Fruit fly (Drosophila melanogaster): ENCODE results near the gene NFAT.

The NFAT gene

DNA sequence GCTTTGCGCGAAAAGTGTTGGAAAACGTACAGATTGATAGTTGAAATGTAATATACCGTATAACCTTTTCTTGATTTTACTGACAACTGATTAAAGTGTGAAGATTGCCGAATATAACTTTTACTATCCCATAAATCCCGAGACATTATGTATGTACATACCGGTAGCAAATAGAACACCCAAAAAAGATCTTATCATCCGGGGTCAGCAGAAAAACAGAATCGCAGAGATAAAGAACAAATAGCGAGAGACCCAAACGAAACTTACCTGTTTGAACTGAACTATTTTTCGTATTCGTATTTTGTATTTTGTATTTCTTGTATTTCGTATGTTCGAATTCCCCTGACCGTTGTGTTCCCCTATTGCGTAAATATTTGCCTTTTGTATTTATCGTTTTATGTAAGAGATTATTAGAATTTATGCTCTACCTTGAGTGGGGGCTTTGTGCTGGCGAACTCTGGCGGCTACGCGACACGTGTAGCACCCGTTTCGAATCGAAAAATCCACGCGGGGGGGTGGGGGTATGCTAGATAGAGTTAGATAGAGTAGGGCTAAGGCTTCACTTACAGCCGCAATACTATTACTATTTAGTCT, 8.8 kb downstream of the NFAT start:
- TF ChIP-seq cnc (optimal IDR thresholded peaks at IDR 0.05) (no peak), CG5204 (GFP tag; optimal IDR thresholded peaks at IDR 0.05) (no peak), Hr96 (GFP tag; optimal IDR thresholded peaks at IDR 0.05) (no peak), toe (GFP tag; optimal IDR thresholded peaks at IDR 0.05) (no peak), CG7045 (GFP tag; optimal IDR thresholded peaks at IDR 0.05) (no peak), tj (GFP tag; optimal IDR thresholded peaks at IDR 0.05) (no peak), CG14711 (tag; optimal IDR thresholded peaks at IDR 0.05) (no peak), Clk (GFP tag; optimal IDR thresholded peaks at IDR 0.05) (no peak), CG7101 (tag; optimal IDR thresholded peaks at IDR 0.05) (no peak), CG33017 (tag; optimal IDR thresholded peaks at IDR 0.05) (no peak), cic (GFP tag; optimal IDR thresholded peaks at IDR 0.05) (no peak), pad (GFP tag; optimal IDR thresholded peaks at IDR 0.05) (no peak), CG12768 (GFP tag; optimal IDR thresholded peaks at IDR 0.05) (no peak), ovo (GFP tag; optimal IDR thresholded peaks at IDR 0.05) (no peak), CG11617 (GFP tag; optimal IDR thresholded peaks at IDR 0.05) (no peak)

DNA sequence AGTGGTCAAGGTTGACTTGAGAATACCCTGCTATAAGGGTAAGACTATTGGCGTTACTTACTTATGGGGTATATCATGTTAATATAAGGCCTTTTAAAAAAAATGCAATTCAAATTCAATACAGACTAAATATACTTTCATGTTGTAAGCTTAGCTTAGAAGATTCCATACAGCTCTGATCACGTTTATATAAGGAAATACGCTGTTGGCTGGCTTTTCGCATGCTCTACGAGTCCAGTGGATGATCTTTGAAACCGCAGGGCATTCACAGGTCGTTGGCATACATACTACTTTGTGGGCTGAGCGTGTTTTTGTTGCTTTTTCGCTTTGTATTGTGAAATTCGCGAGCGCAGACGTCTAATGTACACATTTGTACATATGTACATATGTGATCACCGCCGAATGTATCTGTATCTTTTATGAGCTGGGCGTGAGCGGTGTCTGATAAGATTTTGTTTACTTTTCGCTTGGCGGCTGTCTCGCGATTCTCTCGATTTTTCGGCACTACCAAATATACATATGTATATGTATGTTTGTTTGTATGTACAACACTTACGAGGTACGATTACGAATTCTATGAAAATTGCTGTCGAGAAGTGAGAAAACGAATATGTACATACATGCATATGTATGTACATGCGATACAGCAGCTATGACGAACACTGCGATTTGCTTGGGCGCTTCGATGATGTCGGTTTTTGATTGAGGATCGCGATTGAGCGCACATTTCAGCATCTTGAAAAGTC, 9.9 kb downstream of the NFAT start:
- TF ChIP-seq CG11617 (GFP tag; optimal IDR thresholded peaks at IDR 0.05) = peak; percentile 14
- peak; percentile 58 for TF ChIP-seq CG7101 (tag; optimal IDR thresholded peaks at IDR 0.05)
- no peak for TF ChIP-seq Crg-1 (GFP tag; optimal IDR thresholded peaks at IDR 0.05)
- no peak for TF ChIP-seq cnc (optimal IDR thresholded peaks at IDR 0.05)
- TF ChIP-seq CG7045 (GFP tag; optimal IDR thresholded peaks at IDR 0.05) = no peak
- peak; percentile 53 for TF ChIP-seq tj (GFP tag; optimal IDR thresholded peaks at IDR 0.05)
- TF ChIP-seq bab1 (GFP tag; optimal IDR thresholded peaks at IDR 0.05) = peak; percentile 81
- peak; percentile 4 for TF ChIP-seq kay (GFP tag; ENCODE audit: borderline replicate concordance)
- TF ChIP-seq cic (GFP tag; optimal IDR thresholded peaks at IDR 0.05) = peak; percentile 5
- no peak for TF ChIP-seq Mnt (GFP tag; optimal IDR thresholded peaks at IDR 0.05)
- TF ChIP-seq CG5204 (GFP tag; optimal IDR thresholded peaks at IDR 0.05) = peak; percentile 32
- peak; percentile 16 for TF ChIP-seq CG33017 (tag; optimal IDR thresholded peaks at IDR 0.05)
- no peak for TF ChIP-seq CG12768 (GFP tag; optimal IDR thresholded peaks at IDR 0.05)
- peak; percentile 15 for TF ChIP-seq pad (GFP tag; optimal IDR thresholded peaks at IDR 0.05)
- peak; percentile 38 for TF ChIP-seq CG14711 (tag; optimal IDR thresholded peaks at IDR 0.05)
- peak; percentile 33 for TF ChIP-seq ovo (GFP tag; optimal IDR thresholded peaks at IDR 0.05)
- TF ChIP-seq CG1620 (GFP tag; optimal IDR thresholded peaks at IDR 0.05) = no peak
- TF ChIP-seq toe (GFP tag; optimal IDR thresholded peaks at IDR 0.05) = no peak
- peak; percentile 58 for TF ChIP-seq Hr96 (GFP tag; optimal IDR thresholded peaks at IDR 0.05)
- no peak for TF ChIP-seq Clk (GFP tag; optimal IDR thresholded peaks at IDR 0.05)

DNA sequence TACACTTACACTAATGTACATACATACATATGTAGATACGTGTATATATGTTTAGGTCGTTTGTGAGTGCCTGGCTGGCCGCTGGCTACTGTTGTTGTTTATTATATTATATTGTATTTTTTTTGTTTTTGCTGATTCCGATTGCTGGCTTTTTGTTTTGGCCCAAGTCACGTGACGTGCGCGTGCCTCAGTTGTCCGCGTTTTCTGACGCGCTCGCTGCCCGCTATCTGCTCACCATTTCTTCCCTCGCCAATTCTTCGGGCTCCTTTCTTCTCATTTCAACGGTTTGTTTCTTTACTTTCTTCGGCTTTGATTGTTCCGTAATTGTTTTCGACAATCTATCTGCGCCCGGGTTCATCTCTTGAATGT, 10.4 kb downstream of the NFAT start:
- TF ChIP-seq Crg-1 (GFP tag; optimal IDR thresholded peaks at IDR 0.05) (no peak), CG12768 (GFP tag; optimal IDR thresholded peaks at IDR 0.05) (no peak), tj (GFP tag; optimal IDR thresholded peaks at IDR 0.05) (peak; percentile 45), CG14711 (tag; optimal IDR thresholded peaks at IDR 0.05) (no peak), kay (GFP tag; ENCODE audit: borderline replicate concordance) (no peak), CG5204 (GFP tag; optimal IDR thresholded peaks at IDR 0.05) (no peak)

DNA sequence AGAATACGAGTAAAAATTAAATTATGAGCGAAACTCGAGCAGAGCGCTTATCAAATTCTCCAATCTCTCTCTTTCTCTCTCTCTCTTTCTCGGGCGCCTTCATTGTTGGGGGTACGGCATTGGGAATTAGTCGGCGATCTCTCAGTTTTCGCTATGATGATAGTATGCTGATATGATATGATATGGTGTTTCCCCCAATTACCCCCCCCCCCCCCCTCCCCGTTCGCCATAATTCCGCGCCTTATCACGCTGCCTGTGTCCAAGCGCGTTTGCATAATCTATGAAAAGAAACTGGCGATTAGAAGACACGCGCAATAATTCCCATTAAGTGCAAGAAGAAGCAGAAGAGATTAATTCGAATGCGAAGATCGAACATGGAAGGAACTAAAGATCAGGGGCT, 12.3 kb downstream of the NFAT start:
- TF ChIP-seq CG7045 (GFP tag; optimal IDR thresholded peaks at IDR 0.05) (no peak), pad (GFP tag; optimal IDR thresholded peaks at IDR 0.05) (no peak), tj (GFP tag; optimal IDR thresholded peaks at IDR 0.05) (no peak), Clk (GFP tag; optimal IDR thresholded peaks at IDR 0.05) (no peak), cnc (optimal IDR thresholded peaks at IDR 0.05) (no peak), cic (GFP tag; optimal IDR thresholded peaks at IDR 0.05) (no peak), CG11617 (GFP tag; optimal IDR thresholded peaks at IDR 0.05) (no peak), CG5204 (GFP tag; optimal IDR thresholded peaks at IDR 0.05) (no peak), bab1 (GFP tag; optimal IDR thresholded peaks at IDR 0.05) (no peak), CG33017 (tag; optimal IDR thresholded peaks at IDR 0.05) (no peak), toe (GFP tag; optimal IDR thresholded peaks at IDR 0.05) (no peak), ovo (GFP tag; optimal IDR thresholded peaks at IDR 0.05) (no peak), CG12768 (GFP tag; optimal IDR thresholded peaks at IDR 0.05) (no peak), Crg-1 (GFP tag; optimal IDR thresholded peaks at IDR 0.05) (no peak), Mnt (GFP tag; optimal IDR thresholded peaks at IDR 0.05) (no peak)

DNA sequence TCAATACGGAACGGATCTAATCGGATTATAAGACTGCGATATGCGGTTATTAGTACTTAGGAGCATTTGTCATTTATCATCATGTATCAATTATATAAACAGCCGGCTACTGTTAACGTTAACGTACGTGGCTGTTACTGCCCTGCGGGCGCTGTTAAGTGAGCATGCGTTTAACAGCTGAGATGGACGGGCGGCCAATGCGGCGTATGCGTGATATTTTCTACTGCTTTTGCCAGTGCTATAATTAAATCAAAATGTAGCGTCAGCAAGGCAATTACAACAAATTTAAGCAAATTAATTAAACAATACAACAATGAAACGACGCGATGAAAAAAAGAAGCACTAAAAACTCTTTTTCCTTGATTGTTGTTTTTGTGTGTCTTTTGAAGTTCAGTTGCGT, 13.0 kb downstream of the NFAT start:
- TF ChIP-seq cic (GFP tag; optimal IDR thresholded peaks at IDR 0.05) = no peak
- no peak for TF ChIP-seq Crg-1 (GFP tag; optimal IDR thresholded peaks at IDR 0.05)
- TF ChIP-seq CG7045 (GFP tag; optimal IDR thresholded peaks at IDR 0.05) = no peak
- no peak for TF ChIP-seq CG5204 (GFP tag; optimal IDR thresholded peaks at IDR 0.05)
- no peak for TF ChIP-seq Clk (GFP tag; optimal IDR thresholded peaks at IDR 0.05)
- TF ChIP-seq CG11617 (GFP tag; optimal IDR thresholded peaks at IDR 0.05) = no peak
- no peak for TF ChIP-seq Mnt (GFP tag; optimal IDR thresholded peaks at IDR 0.05)
- no peak for TF ChIP-seq CG14711 (tag; optimal IDR thresholded peaks at IDR 0.05)
- TF ChIP-seq tj (GFP tag; optimal IDR thresholded peaks at IDR 0.05) = no peak
- TF ChIP-seq CG33017 (tag; optimal IDR thresholded peaks at IDR 0.05) = no peak
- TF ChIP-seq cnc (optimal IDR thresholded peaks at IDR 0.05) = no peak
- no peak for TF ChIP-seq kay (GFP tag; ENCODE audit: borderline replicate concordance)
- no peak for TF ChIP-seq pad (GFP tag; optimal IDR thresholded peaks at IDR 0.05)
- no peak for TF ChIP-seq toe (GFP tag; optimal IDR thresholded peaks at IDR 0.05)

Data from whole organism, adult.